Worm (Caenorhabditis elegans) whole organism, L2 larva: ENCODE data around the gene Y57G11C.33.

ENCODE experiments used
- F13H6.1 ChIP-seq: sonication (generic microtip); optimal IDR thresholded peaks from 2 replicates; lab custom pipeline; 2016; ENCODE audit warnings: missing genetic modification characterization, missing compliant biosample characterization
- R02D3.7 ChIP-seq: fragments of 150-350 bp; optimal IDR thresholded peaks from 2 replicates; lab custom pipeline; 2014; ENCODE audit warnings: missing biosample characterization, missing genetic modification characterization
- Y55F3AM.14 ChIP-seq: fragments of 200-800 bp; sonication (Bioruptor generic); optimal IDR thresholded peaks from 2 replicates; lab custom pipeline; 2018; ENCODE audit warnings: mild to moderate bottlenecking, missing genetic modification characterization, missing compliant biosample characterization
- ZK546.5 ChIP-seq: sonication (generic microtip); optimal IDR thresholded peaks from 2 replicates; lab custom pipeline; 2017; ENCODE audit warnings: missing biosample characterization, missing genetic modification characterization
- alr-1 ChIP-seq: fragments of 150-350 bp; optimal IDR thresholded peaks from 2 replicates; lab custom pipeline; 2014; ENCODE audit warnings: missing biosample characterization, missing genetic modification characterization
- ama-1 ChIP-seq: fragments of 150-350 bp; optimal IDR thresholded peaks from 2 replicates; lab custom pipeline; 2018; ENCODE audit warnings: inconsistent platforms
- blmp-1 ChIP-seq: sonication (generic microtip); optimal IDR thresholded peaks from 2 replicates; lab custom pipeline; 2017; ENCODE audit warnings: missing genetic modification characterization, mild to moderate bottlenecking, missing compliant biosample characterization, antibody characterized with exemption, moderate library complexity; ENCODE audit not compliant: insufficient read depth
- ceh-16 ChIP-seq: fragments of 150-350 bp; optimal IDR thresholded peaks from 2 replicates; lab custom pipeline; 2014; ENCODE audit warnings: missing biosample characterization, missing genetic modification characterization
- ceh-82 ChIP-seq: fragments of 150-350 bp; optimal IDR thresholded peaks from 2 replicates; lab custom pipeline; 2014; ENCODE audit warnings: missing biosample characterization, missing genetic modification characterization
- crh-2 ChIP-seq: sonication (generic microtip); optimal IDR thresholded peaks from 2 replicates; lab custom pipeline; 2017; ENCODE audit warnings: missing biosample characterization, missing genetic modification characterization
- dmd-4 ChIP-seq: sonication (generic microtip); optimal IDR thresholded peaks from 2 replicates; lab custom pipeline; 2017; ENCODE audit warnings: missing biosample characterization, missing genetic modification characterization
- egl-27 ChIP-seq: sonication (generic microtip); optimal IDR thresholded peaks from 3 replicates; lab custom pipeline; 2017; ENCODE audit warnings: missing biosample characterization, missing genetic modification reagents, missing genetic modification characterization
- elt-1 ChIP-seq: fragments of 150-350 bp; optimal IDR thresholded peaks from 2 replicates; lab custom pipeline; 2014; ENCODE audit warnings: missing biosample characterization, missing genetic modification characterization
- elt-3 ChIP-seq: sonication (generic microtip); optimal IDR thresholded peaks from 2 replicates; lab custom pipeline; 2017; ENCODE audit warnings: missing biosample characterization, missing genetic modification characterization
- gmeb-1 ChIP-seq: fragments of 150-350 bp; optimal IDR thresholded peaks from 2 replicates; lab custom pipeline; 2014; ENCODE audit warnings: missing biosample characterization, missing genetic modification characterization
- lin-11 ChIP-seq: fragments of 150-350 bp; sonication (generic microtip); optimal IDR thresholded peaks from 2 replicates; lab custom pipeline; 2014; ENCODE audit warnings: missing biosample characterization, missing genetic modification characterization, inconsistent platforms, mixed read lengths
- lin-13 ChIP-seq: fragments of 150-350 bp; optimal IDR thresholded peaks from 2 replicates; lab custom pipeline; 2014; ENCODE audit warnings: missing biosample characterization, missing genetic modification reagents, missing genetic modification characterization
- lsy-2 ChIP-seq, 2 experiments: fragments of 150-350 bp in 1 of 2; sonication (generic microtip) in 1 of 2; optimal IDR thresholded peaks; 2 replicates each; lab custom pipeline; 2014 to 2017; ENCODE audit warnings: missing biosample characterization in 2 of 2, missing genetic modification characterization in 2 of 2
- mab-5 ChIP-seq: fragments of 150-350 bp; optimal IDR thresholded peaks from 2 replicates; lab custom pipeline; 2014; ENCODE audit warnings: missing biosample characterization, missing genetic modification characterization
- mbf-1 ChIP-seq: sonication (generic microtip); optimal IDR thresholded peaks from 2 replicates; lab custom pipeline; 2017; ENCODE audit warnings: missing biosample characterization, missing genetic modification characterization
- nhr-10 ChIP-seq: sonication (generic microtip); optimal IDR thresholded peaks from 2 replicates; lab custom pipeline; 2017; ENCODE audit warnings: missing biosample characterization, missing genetic modification characterization
- nhr-11 ChIP-seq: fragments of 150-350 bp; optimal IDR thresholded peaks from 2 replicates; lab custom pipeline; 2014; ENCODE audit warnings: missing biosample characterization, missing genetic modification characterization
- nhr-12 ChIP-seq: fragments of 150-350 bp; optimal IDR thresholded peaks from 2 replicates; lab custom pipeline; 2014; ENCODE audit warnings: missing biosample characterization, missing genetic modification characterization
- nhr-129 ChIP-seq: fragments of 150-350 bp; optimal IDR thresholded peaks from 2 replicates; lab custom pipeline; 2014; ENCODE audit warnings: missing biosample characterization, missing genetic modification characterization
- nhr-21 ChIP-seq: fragments of 150-350 bp; optimal IDR thresholded peaks from 2 replicates; lab custom pipeline; 2014; ENCODE audit warnings: missing biosample characterization, missing genetic modification characterization
- nhr-25 ChIP-seq: fragments of 150-350 bp; sonication (generic microtip); optimal IDR thresholded peaks from 3 replicates; lab custom pipeline; 2014; ENCODE audit warnings: missing biosample characterization, missing genetic modification characterization
- nhr-77 ChIP-seq: fragments of 150-350 bp; optimal IDR thresholded peaks from 2 replicates; lab custom pipeline; 2014; ENCODE audit warnings: missing biosample characterization, missing genetic modification characterization
- peb-1 ChIP-seq: fragments of 150-350 bp; optimal IDR thresholded peaks from 2 replicates; lab custom pipeline; 2014; ENCODE audit warnings: missing biosample characterization, missing genetic modification characterization
- sem-4 ChIP-seq: fragments of 150-350 bp; optimal IDR thresholded peaks from 2 replicates; lab custom pipeline; 2014; ENCODE audit warnings: missing biosample characterization, missing genetic modification reagents, missing genetic modification characterization
- skn-1 ChIP-seq: sonication (generic microtip); optimal IDR thresholded peaks from 2 replicates; lab custom pipeline; 2017; ENCODE audit warnings: missing biosample characterization, missing genetic modification characterization
- sma-3 ChIP-seq: sonication (generic microtip); optimal IDR thresholded peaks from 2 replicates; lab custom pipeline; 2016; ENCODE audit warnings: missing genetic modification reagents, missing genetic modification characterization, missing compliant biosample characterization
- sma-9 ChIP-seq, 2 experiments: fragments of 150-350 bp in 1 of 2; sonication (generic microtip) in 1 of 2; optimal IDR thresholded peaks; 2 replicates each; lab custom pipeline; 2014 to 2016; ENCODE audit warnings: missing genetic modification characterization in 2 of 2, mild to moderate bottlenecking in 1 of 2, missing biosample characterization in 1 of 2, missing compliant biosample characterization in 1 of 2, missing genetic modification reagents in 1 of 2, moderate library complexity in 1 of 2
- unc-39 ChIP-seq: fragments of 150-350 bp; optimal IDR thresholded peaks from 2 replicates; lab custom pipeline; 2014; ENCODE audit warnings: missing biosample characterization, missing genetic modification characterization
- unc-55 ChIP-seq: fragments of 150-350 bp; sonication (generic microtip); optimal IDR thresholded peaks from 3 replicates; lab custom pipeline; 2014; ENCODE audit warnings: missing biosample characterization, missing genetic modification reagents, missing genetic modification characterization
- zag-1 ChIP-seq: fragments of 150-350 bp; optimal IDR thresholded peaks from 2 replicates; lab custom pipeline; 2014; ENCODE audit warnings: missing biosample characterization, missing genetic modification characterization
- ztf-1 ChIP-seq: fragments of 200-800 bp; sonication (Bioruptor generic); conservative IDR thresholded peaks from 2 replicates; pipeline ENCODE4 v1.3.6; 2022; ENCODE audit warnings: missing genetic modification characterization, missing compliant biosample characterization
- ztf-11 ChIP-seq: sonication (generic microtip); optimal IDR thresholded peaks from 2 replicates; lab custom pipeline; 2017; ENCODE audit warnings: missing biosample characterization, missing genetic modification characterization
- ztf-4 ChIP-seq: fragments of 150-350 bp; optimal IDR thresholded peaks from 2 replicates; lab custom pipeline; 2014; ENCODE audit warnings: missing biosample characterization, missing genetic modification characterization

Y57G11C.33 gene

DNA sequence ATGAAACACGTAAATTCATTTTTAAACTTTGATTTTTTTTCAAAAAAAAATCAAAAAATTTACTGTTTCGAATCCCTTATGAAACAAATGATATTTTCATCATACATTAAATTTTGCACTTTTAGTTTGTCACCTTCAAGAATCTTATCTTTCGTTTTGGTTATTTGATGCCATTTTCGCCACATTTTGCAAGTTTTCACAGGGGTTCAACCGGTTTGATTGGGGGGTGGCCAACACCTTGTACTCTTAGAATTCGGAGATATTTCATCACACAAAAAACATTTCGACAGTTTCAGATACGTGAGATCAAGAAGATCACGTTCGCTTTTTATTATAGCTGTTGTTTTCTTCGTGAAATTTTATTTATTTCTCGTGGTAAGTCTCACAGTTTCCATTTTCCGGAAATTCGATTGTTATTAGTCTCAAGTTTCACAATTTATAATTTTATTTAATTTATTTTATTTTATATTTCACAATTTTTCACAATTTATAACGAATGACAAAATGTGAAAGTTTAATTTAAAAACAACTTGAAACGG is 20.3 kb downstream of the Y57G11C.33 start, which contains the start of gene Y57G11C.31:
TSS of gene Y57G11C.31 (plus strand) at position 276 of the 539 bp plus-strand sequence.
- TF ChIP-seq nhr-21 (tag; lab: Kevin White, UChicago) (peak; percentile 48), blmp-1 (tag; lab: Kevin White, UChicago) (peak; percentile 67), nhr-25 (tag; lab: Kevin White, UChicago) (peak; percentile 45), nhr-129 (tag; lab: Kevin White, UChicago) (peak; percentile 1), sem-4 (tag; lab: Kevin White, UChicago) (no peak), sma-9 (GFP tag; optimal IDR thresholded peaks at IDR 0.05; lab: Kevin White, UChicago) (no peak), sma-9 (tag; optimal IDR thresholded peaks at IDR 0.05; lab: Kevin White, UChicago) (no peak)
- TF ChIP-seq, all 48 proteins: peak for 4

ce11 chrIV:14679060-14679459 is 22.2 kb downstream of the Y57G11C.33 start:
- TF ChIP-seq elt-3 (tag; lab: Kevin White, UChicago) (no peak), lsy-2 (tag; optimal IDR thresholded peaks at IDR 0.05; lab: Kevin White, UChicago) (no peak), elt-1 (tag; lab: Kevin White, UChicago) (no peak), ZK546.5 (tag; lab: Kevin White, UChicago) (no peak), mbf-1 (no peak), ztf-4 (tag; lab: Kevin White, UChicago) (no peak), ztf-1 (no peak), nhr-129 (tag; lab: Kevin White, UChicago) (no peak)

DNA sequence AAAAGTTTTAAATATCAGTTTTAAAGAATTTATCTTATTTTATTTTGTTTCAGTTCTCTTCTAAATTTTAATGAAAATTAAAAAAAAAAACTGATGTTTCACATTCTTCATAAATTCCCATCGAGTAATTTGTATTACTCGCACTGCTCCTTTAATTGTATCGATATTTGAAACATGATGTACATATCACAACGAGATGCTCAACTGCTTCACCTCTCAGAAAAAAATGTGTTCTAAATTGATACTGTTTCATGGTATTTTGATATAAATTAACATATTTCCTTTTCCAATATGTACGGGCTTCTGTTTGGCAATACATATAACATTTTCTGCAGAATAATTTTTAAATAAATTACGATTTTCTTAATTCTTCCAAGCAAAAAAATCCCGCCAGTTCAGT is 30.8 kb downstream of the Y57G11C.33 start:
- TF ChIP-seq lsy-2 (tag; optimal IDR thresholded peaks at IDR 0.05; lab: Kevin White, UChicago) (no peak), mab-5 (tag; lab: Kevin White, UChicago) (no peak), nhr-12 (tag; lab: Kevin White, UChicago) (no peak), R02D3.7 (tag; lab: Kevin White, UChicago) (no peak), ZK546.5 (tag; lab: Kevin White, UChicago) (no peak), lin-11 (no peak), egl-27 (tag; lab: Kevin White, UChicago) (no peak), F13H6.1 (tag; lab: Kevin White, UChicago) (no peak), mbf-1 (no peak), nhr-10 (tag; lab: Kevin White, UChicago) (no peak), Y55F3AM.14 (GFP tag; lab: Kevin White, UChicago) (no peak), zag-1 (tag; lab: Kevin White, UChicago) (no peak), lin-13 (no peak), nhr-129 (tag; lab: Kevin White, UChicago) (no peak), unc-39 (tag; lab: Kevin White, UChicago) (no peak), ztf-11 (tag; lab: Kevin White, UChicago) (no peak), ceh-16 (tag; lab: Kevin White, UChicago) (no peak), nhr-11 (tag; lab: Kevin White, UChicago) (no peak), gmeb-1 (tag; lab: Kevin White, UChicago) (no peak)
- TF ChIP-seq, all 48 proteins: peak for 0

- TF ChIP-seq mab-5 (tag; lab: Kevin White, UChicago) (no peak), alr-1 (no peak), ZK546.5 (tag; lab: Kevin White, UChicago) (no peak), nhr-77 (tag; lab: Kevin White, UChicago) (no peak), skn-1 (no peak), dmd-4 (tag; lab: Kevin White, UChicago) (no peak)
Observed at ce11 chrIV:14699840-14700239, 43.0 kb downstream of the Y57G11C.33 start, which contains the start of gene haf-8. Gene haf-8, minus strand, starts transcription at chrIV:14699940.

- no peak for TF ChIP-seq peb-1 (tag; lab: Kevin White, UChicago)
- no peak for TF ChIP-seq sma-3
- no peak for TF ChIP-seq nhr-12 (tag; lab: Kevin White, UChicago)
- TF ChIP-seq F13H6.1 (tag; lab: Kevin White, UChicago): no peak
- TF ChIP-seq unc-55 (GFP tag; lab: Kevin White, UChicago): no peak
- TF ChIP-seq ama-1 (lab: Kevin White, UChicago): no peak
- TF ChIP-seq elt-3 (tag; lab: Kevin White, UChicago): no peak
- no peak for TF ChIP-seq nhr-10 (tag; lab: Kevin White, UChicago)
- TF ChIP-seq crh-2 (tag; lab: Kevin White, UChicago): no peak
- TF ChIP-seq nhr-25 (tag; lab: Kevin White, UChicago): no peak
- no peak for TF ChIP-seq egl-27 (tag; lab: Kevin White, UChicago)
- TF ChIP-seq ceh-82 (tag; lab: Kevin White, UChicago): no peak
- TF ChIP-seq sma-9 (GFP tag; optimal IDR thresholded peaks at IDR 0.05; lab: Kevin White, UChicago): no peak
- TF ChIP-seq sma-9 (tag; optimal IDR thresholded peaks at IDR 0.05; lab: Kevin White, UChicago): no peak
Observed at ce11 chrIV:14704155-14704554, 47.3 kb downstream of the Y57G11C.33 start, which contains the start of gene Y57G11C.40. Gene Y57G11C.40, minus strand, starts transcription at chrIV:14704255.
